Worm (Caenorhabditis elegans): ENCODE data around the gene D1086.6.
A peak's percentile ranks its signal among the peaks of the same experiment; 100 is the strongest.

ce11 chrV:14055097-14055496, 24.5 kb upstream of the D1086.6 start:
- peak; percentile 99 for TF ChIP-seq ceh-88 (GFP tag; IDR thresholded peaks at IDR 0.05)
- peak; percentile 90 to 92 (median 91) for TF ChIP-seq ceh-82 (tag; optimal IDR thresholded peaks at IDR 0.05)
- TF ChIP-seq fos-1 (tag; optimal IDR thresholded peaks at IDR 0.05): peak; percentile 66
